Fruit fly (Drosophila melanogaster) whole organism, embryonic: Measurements from ENCODE around the gene CG43333.

ENCODE experiments used
- Adf1 ChIP-seq: fragments of 200-800 bp; sonication (Bioruptor generic); IDR thresholded peaks from 2 replicates; pipeline ENCODE4 v1.3.6; 2022; ENCODE audit warnings: missing biosample characterization, missing genetic modification characterization
- Atf3 ChIP-seq: fragments of 200-800 bp; sonication (Bioruptor generic); optimal IDR thresholded peaks from 3 replicates; lab custom pipeline; 2016; ENCODE audit warnings: missing biosample characterization, missing genetic modification characterization
- CG10366 ChIP-seq: fragments of 200-800 bp; sonication (Bioruptor generic); IDR thresholded peaks from 2 replicates; pipeline ENCODE4 v1.3.6; 2022; ENCODE audit warnings: missing biosample characterization, missing genetic modification characterization
- CG11456 ChIP-seq: fragments of 200-800 bp; sonication (Bioruptor generic); IDR thresholded peaks from 3 replicates; pipeline ENCODE4 v1.3.6; 2022; ENCODE audit warnings: missing biosample characterization, missing genetic modification characterization
- CG13296 ChIP-seq: fragments of 200-800 bp; sonication (Bioruptor generic); optimal IDR thresholded peaks from 3 replicates; lab custom pipeline; 2018; ENCODE audit warnings: missing biosample characterization, mild to moderate bottlenecking, missing genetic modification characterization
- CG14710 ChIP-seq: fragments of 200-800 bp; sonication (Bioruptor generic); optimal IDR thresholded peaks from 3 replicates; lab custom pipeline; 2019; ENCODE audit warnings: missing biosample characterization, mild to moderate bottlenecking, missing genetic modification characterization, moderate library complexity
- CG15269 ChIP-seq: fragments of 200-800 bp; sonication (Bioruptor generic); optimal IDR thresholded peaks from 2 replicates; lab custom pipeline; 2018; ENCODE audit warnings: missing biosample characterization, mild to moderate bottlenecking, missing genetic modification characterization, moderate library complexity
- CG16815 ChIP-seq: fragments of 200-800 bp; sonication (Bioruptor generic); optimal IDR thresholded peaks from 3 replicates; lab custom pipeline; 2017; ENCODE audit warnings: missing biosample characterization, mild to moderate bottlenecking, missing genetic modification characterization
- CG17385 ChIP-seq: fragments of 200-800 bp; sonication (Bioruptor generic); optimal IDR thresholded peaks from 3 replicates; lab custom pipeline; 2018; ENCODE audit warnings: missing biosample characterization, mild to moderate bottlenecking, missing genetic modification characterization
- CG17829 ChIP-seq: fragments of 200-800 bp; optimal IDR thresholded peaks from 2 replicates; lab custom pipeline; 2019; ENCODE audit warnings: missing biosample characterization, mild to moderate bottlenecking, missing genetic modification characterization, moderate library complexity
- CG17912 ChIP-seq: fragments of 200-800 bp; sonication (Bioruptor generic); optimal IDR thresholded peaks from 2 replicates; lab custom pipeline; 2018; ENCODE audit warnings: missing biosample characterization, mild to moderate bottlenecking, missing genetic modification characterization
- CG4617 ChIP-seq: fragments of 200-800 bp; sonication (Bioruptor generic); optimal IDR thresholded peaks from 3 replicates; lab custom pipeline; 2016; ENCODE audit warnings: missing biosample characterization, missing genetic modification characterization, borderline replicate concordance
- CG6254 ChIP-seq: fragments of 200-800 bp; sonication (Bioruptor generic); optimal IDR thresholded peaks from 3 replicates; lab custom pipeline; 2017; ENCODE audit warnings: mild to moderate bottlenecking, missing biosample characterization, missing genetic modification reagents, missing genetic modification characterization
- CG6654 ChIP-seq: fragments of 200-800 bp; sonication (Bioruptor generic); optimal IDR thresholded peaks from 2 replicates; lab custom pipeline; 2017; ENCODE audit warnings: missing biosample characterization, mild to moderate bottlenecking, missing genetic modification characterization
- CG6813 ChIP-seq: fragments of 200-800 bp; sonication (Bioruptor generic); optimal IDR thresholded peaks from 2 replicates; lab custom pipeline; 2017; ENCODE audit warnings: missing biosample characterization, missing genetic modification characterization, mild to moderate bottlenecking, moderate library complexity, missing genetic modification reagents
- CG8478 ChIP-seq: fragments of >200 bp; optimal IDR thresholded peaks from 2 replicates; lab custom pipeline; 2018
- CTCF ChIP-seq: fragments of 200-800 bp; sonication (Bioruptor generic); optimal IDR thresholded peaks from 2 replicates; lab custom pipeline; 2017; ENCODE audit warnings: missing biosample characterization, mild to moderate bottlenecking, missing genetic modification characterization, moderate library complexity
- CoRest ChIP-seq: fragments of 200-800 bp; sonication (Bioruptor generic); optimal IDR thresholded peaks from 3 replicates; lab custom pipeline; 2018; ENCODE audit warnings: missing biosample characterization, mild to moderate bottlenecking, missing genetic modification characterization, moderate library complexity
- D19A ChIP-seq: fragments of 200-800 bp; optimal IDR thresholded peaks from 3 replicates; lab custom pipeline; 2019; ENCODE audit warnings: missing biosample characterization, mild to moderate bottlenecking, missing genetic modification characterization, moderate library complexity
- Dip2 ChIP-seq: fragments of 200-800 bp; sonication (Bioruptor generic); IDR thresholded peaks from 2 replicates; pipeline ENCODE4 v1.3.6; 2022; ENCODE audit warnings: missing biosample characterization, missing genetic modification characterization
- Dip3 ChIP-seq: fragments of 200-800 bp; sonication (Bioruptor generic); optimal IDR thresholded peaks from 3 replicates; lab custom pipeline; 2016; ENCODE audit warnings: missing biosample characterization, missing genetic modification characterization
- Ets65A ChIP-seq: fragments of 200-800 bp; sonication (Bioruptor generic); peaks from one replicate; lab custom pipeline; 2016; ENCODE audit warnings: missing biosample characterization, missing genetic modification characterization
- HHEX ChIP-seq: fragments of 200-800 bp; sonication (Bioruptor generic); optimal IDR thresholded peaks from 3 replicates; lab custom pipeline; 2017; ENCODE audit warnings: missing biosample characterization, mild to moderate bottlenecking, missing genetic modification characterization, missing genetic modification reagents
- Hey ChIP-seq: fragments of 200-800 bp; sonication (Bioruptor generic); optimal IDR thresholded peaks from 3 replicates; lab custom pipeline; 2018; ENCODE audit warnings: missing biosample characterization, mild to moderate bottlenecking, missing genetic modification characterization
- Hr39 ChIP-seq: fragments of >200 bp; optimal IDR thresholded peaks from 2 replicates; lab custom pipeline; 2017
- Hr78 ChIP-seq, 2 experiments: fragments of 200-800 bp in 1 of 2; fragments of >200 bp in 1 of 2; sonication (Bioruptor generic) in 1 of 2; optimal IDR thresholded peaks; 2 replicates each; lab custom pipeline; 2017 to 2019; ENCODE audit warnings: missing biosample characterization in 2 of 2, missing genetic modification characterization in 2 of 2, mild to moderate bottlenecking in 1 of 2, moderate library complexity in 1 of 2
- Lhr ChIP-seq: fragments of 200-800 bp; sonication (Bioruptor generic); optimal IDR thresholded peaks from 3 replicates; lab custom pipeline; 2017; ENCODE audit warnings: mild to moderate bottlenecking, missing biosample characterization, missing genetic modification reagents, missing genetic modification characterization
- Max ChIP-seq: fragments of 200-800 bp; sonication (Bioruptor generic); optimal IDR thresholded peaks from 2 replicates; lab custom pipeline; 2016; ENCODE audit warnings: missing biosample characterization, mild to moderate bottlenecking, missing genetic modification characterization
- Nf-YC ChIP-seq: fragments of 200-800 bp; optimal IDR thresholded peaks from 3 replicates; lab custom pipeline; 2019; ENCODE audit warnings: missing biosample characterization, mild to moderate bottlenecking, missing genetic modification characterization, moderate library complexity
- PHDP ChIP-seq: fragments of 200-800 bp; sonication (Bioruptor generic); optimal IDR thresholded peaks from 3 replicates; lab custom pipeline; 2018; ENCODE audit warnings: missing biosample characterization, mild to moderate bottlenecking, missing genetic modification characterization, moderate library complexity
- Pdp1 ChIP-seq, 2 experiments: fragments of 200-800 bp; sonication (Bioruptor generic); optimal IDR thresholded peaks; 3 replicates each; lab custom pipeline; 2016; ENCODE audit warnings: missing biosample characterization in 2 of 2, missing genetic modification characterization in 2 of 2, mild to moderate bottlenecking in 1 of 2, moderate library complexity in 1 of 2
- Six4 ChIP-seq: fragments of 200-800 bp; sonication (Bioruptor generic); optimal IDR thresholded peaks from 2 replicates; lab custom pipeline; 2016; ENCODE audit warnings: missing biosample characterization, missing genetic modification characterization
- Spps ChIP-seq: fragments of 200-800 bp; sonication (Bioruptor generic); optimal IDR thresholded peaks from 2 replicates; lab custom pipeline; 2018; ENCODE audit warnings: missing biosample characterization, mild to moderate bottlenecking, missing genetic modification characterization
- Usf ChIP-seq: fragments of 200-800 bp; sonication (Bioruptor generic); optimal IDR thresholded peaks from 2 replicates; lab custom pipeline; 2017; ENCODE audit warnings: missing genotype, missing biosample characterization, missing genetic modification characterization
- Xbp1 ChIP-seq: fragments of 200-800 bp; sonication (Bioruptor generic); optimal IDR thresholded peaks from 3 replicates; lab custom pipeline; 2016; ENCODE audit warnings: missing biosample characterization, mild to moderate bottlenecking, missing genetic modification characterization
- YL-1 ChIP-seq: fragments of 200-800 bp; sonication (Bioruptor generic); optimal IDR thresholded peaks from 3 replicates; lab custom pipeline; 2017; ENCODE audit warnings: missing biosample characterization, mild to moderate bottlenecking, missing genetic modification characterization
- ara ChIP-seq: fragments of 200-800 bp; sonication (Bioruptor generic); IDR thresholded peaks from 2 replicates; pipeline ENCODE4 v1.3.6; 2022; ENCODE audit warnings: missing biosample characterization, missing genetic modification characterization
- bsh ChIP-seq, 2 experiments: fragments of 200-800 bp; sonication (Bioruptor generic); optimal IDR thresholded peaks; 2 replicates each; lab custom pipeline; 2017 to 2018; ENCODE audit warnings: mild to moderate bottlenecking in 2 of 2, missing biosample characterization in 2 of 2, missing genetic modification characterization in 2 of 2, moderate library complexity in 1 of 2
- cas ChIP-seq: fragments of 200-800 bp; sonication (Bioruptor generic); IDR thresholded peaks from 2 replicates; pipeline ENCODE4 v1.3.6; 2022; ENCODE audit warnings: missing biosample characterization, missing genetic modification characterization
- cato ChIP-seq: fragments of 200-800 bp; sonication (Bioruptor generic); optimal IDR thresholded peaks from 2 replicates; lab custom pipeline; 2016; ENCODE audit warnings: missing biosample characterization, missing genetic modification characterization, borderline replicate concordance
- dan ChIP-seq: fragments of 200-800 bp; sonication (Bioruptor generic); IDR thresholded peaks from 2 replicates; pipeline ENCODE4 v1.3.6; 2022; ENCODE audit warnings: missing biosample characterization, missing genetic modification characterization
- ems ChIP-seq: fragments of 200-800 bp; sonication (Bioruptor generic); optimal IDR thresholded peaks from 3 replicates; lab custom pipeline; 2016; ENCODE audit warnings: missing biosample characterization, missing genetic modification characterization
- esg ChIP-seq: fragments of 200-800 bp; sonication (Bioruptor generic); conservative IDR thresholded peaks from 2 replicates; pipeline ENCODE4 v1.3.6; 2022; ENCODE audit warnings: missing biosample characterization, missing genetic modification characterization
- eyg ChIP-seq: fragments of 200-800 bp; sonication (Bioruptor generic); optimal IDR thresholded peaks from 3 replicates; lab custom pipeline; 2016; ENCODE audit warnings: missing biosample characterization, missing genetic modification characterization
- grn ChIP-seq: fragments of 200-800 bp; sonication (Bioruptor generic); optimal IDR thresholded peaks from 3 replicates; lab custom pipeline; 2017; ENCODE audit warnings: missing biosample characterization, missing genetic modification characterization
- lov ChIP-seq, 2 experiments: fragments of 200-800 bp in 1 of 2; fragments of >200 bp in 1 of 2; sonication (Bioruptor generic) in 1 of 2; IDR thresholded peaks in 1 of 2; optimal IDR thresholded peaks in 1 of 2; 2 replicates in 1 of 2; 3 replicates in 1 of 2; pipeline versions ENCODE4 v1.3.6 to Lab custom; 2017 to 2022; ENCODE audit warnings: missing biosample characterization in 1 of 2, missing genetic modification characterization in 1 of 2
- pb ChIP-seq: fragments of 200-800 bp; sonication (Bioruptor generic); optimal IDR thresholded peaks from 3 replicates; lab custom pipeline; 2016; ENCODE audit warnings: missing biosample characterization, missing genetic modification characterization
- ranshi ChIP-seq: fragments of 200-800 bp; sonication (Bioruptor generic); IDR thresholded peaks from 2 replicates; pipeline ENCODE4 v1.3.6; 2022; ENCODE audit warnings: missing biosample characterization, missing genetic modification characterization
- run ChIP-seq: fragments of 200-800 bp; sonication (Bioruptor generic); optimal IDR thresholded peaks from 3 replicates; lab custom pipeline; 2018; ENCODE audit warnings: missing biosample characterization, mild to moderate bottlenecking, missing genetic modification characterization
- sima ChIP-seq: fragments of 200-800 bp; sonication (Bioruptor generic); optimal IDR thresholded peaks from 2 replicates; lab custom pipeline; 2016; ENCODE audit warnings: missing biosample characterization, missing genetic modification characterization
- slou ChIP-seq: fragments of 200-800 bp; sonication (Bioruptor generic); optimal IDR thresholded peaks from 3 replicates; lab custom pipeline; 2016; ENCODE audit warnings: missing biosample characterization, missing genetic modification characterization
- unc-4 ChIP-seq: fragments of 200-800 bp; sonication (Bioruptor generic); IDR thresholded peaks from 2 replicates; pipeline ENCODE4 v1.3.6; 2022; ENCODE audit warnings: missing biosample characterization, missing genetic modification characterization; ENCODE audit not compliant: partially characterized antibody

Gene CG43333

dm6 chr2L:14212686-14213085 is 32.2 kb upstream of the CG43333 start (continued):
- no peak for TF ChIP-seq CG17385 (GFP tag; lab: Kevin White, UChicago)
- TF ChIP-seq CG8478 = no peak
- TF ChIP-seq Adf1 (GFP tag; lab: Robert Waterston, UW) = no peak
- no peak for TF ChIP-seq Max
- TF ChIP-seq Xbp1 (GFP tag; lab: Kevin White, UChicago) = peak; percentile 34
- TF ChIP-seq CG16815 (GFP tag; lab: Kevin White, UChicago) = no peak
- TF ChIP-seq Dip2 (GFP tag; lab: Robert Waterston, UW) = no peak
- no peak for TF ChIP-seq CTCF (GFP tag; lab: Kevin White, UChicago)
- no peak for TF ChIP-seq Hr39 (lab: Kevin White, UChicago)
- peak in 1 of 2 experiments; percentile 6 for TF ChIP-seq Hr78 (GFP tag; optimal IDR thresholded peaks at IDR 0.05; lab: Kevin White, UChicago)
- no peak for TF ChIP-seq ems
- TF ChIP-seq esg (GFP tag; lab: Robert Waterston, UW) = no peak
- TF ChIP-seq Spps (tag; lab: Kevin White, UChicago) = no peak
- no peak for TF ChIP-seq cas (GFP tag; lab: Robert Waterston, UW)
- TF ChIP-seq CG11456 (GFP tag; lab: Robert Waterston, UW) = no peak
- TF ChIP-seq Atf3 (GFP tag; lab: Kevin White, UChicago) = no peak
- no peak for TF ChIP-seq sima (GFP tag; lab: Kevin White, UChicago)
- TF ChIP-seq grn (GFP tag; lab: Kevin White, UChicago) = no peak
- no peak for TF ChIP-seq Usf (GFP tag; lab: Kevin White, UChicago)
- peak; percentile 27 for TF ChIP-seq CG6654 (GFP tag; lab: Kevin White, UChicago)
- peak; percentile 23 for TF ChIP-seq PHDP (tag; lab: Kevin White, UChicago)
- no peak for TF ChIP-seq slou (GFP tag; lab: Kevin White, UChicago)
- TF ChIP-seq Lhr (GFP tag; lab: Kevin White, UChicago) = no peak
- TF ChIP-seq dan = no peak
- TF ChIP-seq CG6254 = no peak
- TF ChIP-seq ara (GFP tag; lab: Robert Waterston, UW) = peak; percentile 35; the same call in 1 of the 2 replicates
- TF ChIP-seq HHEX (GFP tag; lab: Kevin White, UChicago) = no peak
- TF ChIP-seq YL-1 (GFP tag; lab: Kevin White, UChicago) = no peak
- no peak for TF ChIP-seq Dip3 (GFP tag; lab: Kevin White, UChicago)
- TF ChIP-seq Six4 (GFP tag; lab: Kevin White, UChicago) = no peak
- TF ChIP-seq unc-4 (GFP tag; lab: Robert Waterston, UW) = no peak
- no peak for TF ChIP-seq Hey (tag; lab: Kevin White, UChicago)
- TF ChIP-seq CG17912 = no peak
- no peak for TF ChIP-seq ranshi
- TF ChIP-seq CG14710 (tag; lab: Kevin White, UChicago) = peak; percentile 50
- TF ChIP-seq CG6813 (GFP tag; lab: Kevin White, UChicago) = no peak
- no peak for TF ChIP-seq pb (GFP tag; lab: Kevin White, UChicago)
- TF ChIP-seq cato (GFP tag; lab: Kevin White, UChicago) = no peak
- TF ChIP-seq Ets65A (GFP tag; lab: Kevin White, UChicago) = peak; percentile 4
- TF ChIP-seq bsh (GFP tag; optimal IDR thresholded peaks at IDR 0.05; lab: Kevin White, UChicago) = peak in 1 of 2 experiments; percentile 76
- TF ChIP-seq eyg (GFP tag; lab: Kevin White, UChicago) = no peak
- peak; percentile 25 for TF ChIP-seq CG17829 (tag; lab: Kevin White, UChicago)
- no peak for TF ChIP-seq CG13296 (GFP tag; lab: Kevin White, UChicago)
- peak; percentile 29 for TF ChIP-seq D19A (tag; lab: Kevin White, UChicago)
- no peak for TF ChIP-seq run (tag; lab: Kevin White, UChicago)
- TF ChIP-seq CG10366 = no peak; the same call in 1 of the 2 replicates
- TF ChIP-seq CG4617 (GFP tag; lab: Kevin White, UChicago) = no peak
- TF ChIP-seq CG15269 = no peak
- TF ChIP-seq Nf-YC = no peak
- peak; percentile 40 for TF ChIP-seq CoRest (tag; lab: Kevin White, UChicago)
- TF ChIP-seq lov (optimal IDR thresholded peaks at IDR 0.05; lab: Kevin White, UChicago) = no peak
- TF ChIP-seq lov (GFP tag; IDR thresholded peaks at IDR 0.05; lab: Robert Waterston, UW) = no peak
- peak in 1 of 2 experiments; percentile 0 for TF ChIP-seq Pdp1 (GFP tag; optimal IDR thresholded peaks at IDR 0.05; lab: Kevin White, UChicago)
